Fruit fly (Drosophila melanogaster) whole organism, embryonic: Measurements from ENCODE around the gene CG7069.

Source experiments
- Atf6 ChIP-seq: fragments of 200-800 bp; sonication (Bioruptor generic); IDR thresholded peaks from 2 replicates; pipeline ENCODE4 v1.3.6; 2022; ENCODE audit warnings: missing biosample characterization, missing genetic modification characterization
- BEAF-32 ChIP-seq: fragments of 200-800 bp; sonication (Bioruptor generic); optimal IDR thresholded peaks from 3 replicates; lab custom pipeline; 2017; ENCODE audit warnings: missing biosample characterization, missing genetic modification characterization, mild to moderate bottlenecking, moderate library complexity, missing genetic modification reagents
- Blimp-1 ChIP-seq: fragments of 200-800 bp; sonication (Bioruptor generic); optimal IDR thresholded peaks from 3 replicates; lab custom pipeline; 2018; ENCODE audit warnings: missing biosample characterization, missing genetic modification characterization, mild to moderate bottlenecking, moderate library complexity, missing genetic modification reagents
- CG11504 ChIP-seq: fragments of 200-800 bp; sonication (Bioruptor generic); optimal IDR thresholded peaks from 3 replicates; lab custom pipeline; 2019; ENCODE audit warnings: missing biosample characterization, mild to moderate bottlenecking, missing genetic modification characterization, moderate library complexity
- CG11560 ChIP-seq: fragments of 200-800 bp; sonication (Bioruptor generic); IDR thresholded peaks from 3 replicates; pipeline ENCODE4 v1.3.6; 2022; ENCODE audit warnings: missing biosample characterization, missing genetic modification characterization
- CG12391 ChIP-seq: fragments of 200-800 bp; sonication (Bioruptor generic); optimal IDR thresholded peaks from 3 replicates; lab custom pipeline; 2018; ENCODE audit warnings: missing biosample characterization, mild to moderate bottlenecking, missing genetic modification characterization, moderate library complexity
- CG12942 ChIP-seq: fragments of 200-800 bp; sonication (Bioruptor generic); optimal IDR thresholded peaks from 3 replicates; lab custom pipeline; 2016; ENCODE audit warnings: missing biosample characterization, missing genetic modification characterization
- CG13424 ChIP-seq: fragments of 200-800 bp; sonication (Bioruptor generic); optimal IDR thresholded peaks from 2 replicates; lab custom pipeline; 2019; ENCODE audit warnings: missing biosample characterization, mild to moderate bottlenecking, missing genetic modification characterization, moderate library complexity
- CG17328 ChIP-seq: fragments of 200-800 bp; sonication (Bioruptor generic); IDR thresholded peaks from 2 replicates; pipeline ENCODE4 v1.3.6; 2022; ENCODE audit warnings: missing biosample characterization, missing genetic modification characterization
- CG17361 ChIP-seq: fragments of 200-800 bp; sonication (Bioruptor generic); IDR thresholded peaks from 3 replicates; pipeline ENCODE4 v1.3.6; 2022; ENCODE audit warnings: missing biosample characterization, missing genetic modification characterization
- CG34422 ChIP-seq: fragments of 200-800 bp; sonication (Bioruptor generic); IDR thresholded peaks from 3 replicates; pipeline ENCODE4 v1.3.6; 2022; ENCODE audit warnings: missing biosample characterization, missing genetic modification characterization
- CG3847 ChIP-seq: fragments of 200-800 bp; sonication (Bioruptor generic); IDR thresholded peaks from 2 replicates; pipeline ENCODE4 v1.3.6; 2022; ENCODE audit warnings: missing biosample characterization, missing genetic modification characterization
- CG3995 ChIP-seq: fragments of 200-800 bp; sonication (Bioruptor generic); optimal IDR thresholded peaks from 3 replicates; lab custom pipeline; 2016; ENCODE audit warnings: missing biosample characterization, missing genetic modification characterization
- CG4617 ChIP-seq: fragments of 200-800 bp; sonication (Bioruptor generic); optimal IDR thresholded peaks from 3 replicates; lab custom pipeline; 2016; ENCODE audit warnings: missing biosample characterization, missing genetic modification characterization, borderline replicate concordance
- CG5953 ChIP-seq: fragments of 200-800 bp; sonication (Bioruptor generic); IDR thresholded peaks from 2 replicates; pipeline ENCODE4 v1.3.6; 2022; ENCODE audit warnings: missing biosample characterization, missing genetic modification characterization
- CG7839 ChIP-seq: fragments of 200-800 bp; sonication (Bioruptor generic); optimal IDR thresholded peaks from 3 replicates; lab custom pipeline; 2018; ENCODE audit warnings: missing biosample characterization, mild to moderate bottlenecking, missing genetic modification characterization, moderate library complexity
- CG9727 ChIP-seq: fragments of 200-800 bp; sonication (Bioruptor generic); optimal IDR thresholded peaks from 3 replicates; lab custom pipeline; 2017; ENCODE audit warnings: missing biosample characterization, mild to moderate bottlenecking, missing genetic modification characterization
- CG9932 ChIP-seq: fragments of 200-800 bp; sonication (Bioruptor generic); IDR thresholded peaks from 2 replicates; pipeline ENCODE4 v1.3.6; 2022; ENCODE audit warnings: missing biosample characterization, missing genetic modification characterization
- Camta ChIP-seq: fragments of 200-800 bp; sonication (Bioruptor generic); optimal IDR thresholded peaks from 2 replicates; lab custom pipeline; 2016; ENCODE audit warnings: missing biosample characterization, missing genetic modification characterization
- D19B ChIP-seq: fragments of 200-800 bp; sonication (Bioruptor generic); optimal IDR thresholded peaks from 2 replicates; lab custom pipeline; 2017; ENCODE audit warnings: missing biosample characterization, mild to moderate bottlenecking, missing genetic modification characterization
- Fer3 ChIP-seq: fragments of 200-800 bp; sonication (Bioruptor generic); optimal IDR thresholded peaks from 2 replicates; lab custom pipeline; 2018; ENCODE audit warnings: missing biosample characterization, mild to moderate bottlenecking, missing genetic modification characterization, moderate library complexity
- Gsc ChIP-seq: fragments of 200-800 bp; sonication (Bioruptor generic); IDR thresholded peaks from 2 replicates; pipeline ENCODE4 v1.3.6; 2022; ENCODE audit warnings: missing biosample characterization, missing genetic modification characterization
- HHEX ChIP-seq: fragments of 200-800 bp; sonication (Bioruptor generic); optimal IDR thresholded peaks from 3 replicates; lab custom pipeline; 2017; ENCODE audit warnings: missing biosample characterization, mild to moderate bottlenecking, missing genetic modification characterization, missing genetic modification reagents
- MBD-R2 ChIP-seq: fragments of 200-800 bp; sonication (Bioruptor generic); IDR thresholded peaks from 2 replicates; pipeline ENCODE4 v1.3.6; 2022; ENCODE audit warnings: missing biosample characterization, missing genetic modification characterization
- MESR4 ChIP-seq: fragments of 200-800 bp; sonication (Bioruptor generic); optimal IDR thresholded peaks from 2 replicates; lab custom pipeline; 2018; ENCODE audit warnings: missing biosample characterization, mild to moderate bottlenecking, missing genetic modification characterization, moderate library complexity
- Oli ChIP-seq: fragments of 200-800 bp; sonication (Bioruptor generic); optimal IDR thresholded peaks from 2 replicates; lab custom pipeline; 2018; ENCODE audit warnings: missing biosample characterization, mild to moderate bottlenecking, missing genetic modification characterization, moderate library complexity
- Ravus ChIP-seq: fragments of 200-800 bp; sonication (Bioruptor generic); IDR thresholded peaks from 2 replicates; pipeline ENCODE4 v1.3.6; 2022; ENCODE audit warnings: missing biosample characterization, missing genetic modification characterization
- Scr ChIP-seq: fragments of 200-800 bp; sonication (Bioruptor generic); IDR thresholded peaks from 2 replicates; pipeline ENCODE4 v1.3.6; 2022; ENCODE audit warnings: missing biosample characterization, missing genetic modification characterization; ENCODE audit not compliant: partially characterized antibody
- Sin3A ChIP-seq: fragments of >200 bp; optimal IDR thresholded peaks from 2 replicates; lab custom pipeline; 2018
- Sox100B ChIP-seq: fragments of 200-800 bp; sonication (Bioruptor generic); optimal IDR thresholded peaks from 3 replicates; lab custom pipeline; 2018; ENCODE audit warnings: missing biosample characterization, mild to moderate bottlenecking, missing genetic modification characterization
- Ssrp ChIP-seq: fragments of 200-800 bp; sonication (Bioruptor generic); optimal IDR thresholded peaks from 2 replicates; lab custom pipeline; 2018; ENCODE audit warnings: missing biosample characterization, mild to moderate bottlenecking, missing genetic modification characterization, moderate library complexity
- Stat92E ChIP-seq, 3 experiments: fragments of >200 bp in 2 of 3; fragments of 200-800 bp in 1 of 3; sonication (Bioruptor generic) in 1 of 3; optimal IDR thresholded peaks; 2 replicates each; lab custom pipeline; 2017 to 2019; ENCODE audit warnings: missing biosample characterization in 3 of 3, missing genetic modification characterization in 3 of 3, mild to moderate bottlenecking in 1 of 3, moderate library complexity in 1 of 3
- TFAM ChIP-seq: fragments of 200-800 bp; sonication (Bioruptor generic); optimal IDR thresholded peaks from 2 replicates; lab custom pipeline; 2017; ENCODE audit warnings: missing biosample characterization, missing genetic modification characterization, inconsistent platforms
- Taf1 ChIP-seq: fragments of 200-800 bp; sonication (Bioruptor generic); IDR thresholded peaks from 2 replicates; pipeline ENCODE4 v1.3.6; 2022; ENCODE audit warnings: missing biosample characterization, missing genetic modification characterization
- Xrp1 ChIP-seq: fragments of 200-800 bp; sonication (Bioruptor generic); IDR thresholded peaks from 2 replicates; pipeline ENCODE4 v1.3.6; 2022; ENCODE audit warnings: missing biosample characterization, missing genetic modification characterization
- YL-1 ChIP-seq: fragments of 200-800 bp; sonication (Bioruptor generic); optimal IDR thresholded peaks from 3 replicates; lab custom pipeline; 2017; ENCODE audit warnings: missing biosample characterization, mild to moderate bottlenecking, missing genetic modification characterization
- abd-A ChIP-seq: fragments of 200-800 bp; sonication (Bioruptor generic); optimal IDR thresholded peaks from 3 replicates; lab custom pipeline; 2019; ENCODE audit warnings: missing biosample characterization, mild to moderate bottlenecking, missing genetic modification characterization, moderate library complexity
- ci ChIP-seq: fragments of 200-800 bp; sonication (Bioruptor generic); IDR thresholded peaks from 3 replicates; pipeline ENCODE4 v1.3.6; 2022; ENCODE audit warnings: missing biosample characterization, missing genetic modification characterization
- fd96Cb ChIP-seq: fragments of 200-800 bp; sonication (Bioruptor generic); optimal IDR thresholded peaks from 2 replicates; lab custom pipeline; 2018; ENCODE audit warnings: missing biosample characterization, mild to moderate bottlenecking, missing genetic modification characterization, moderate library complexity
- gem ChIP-seq: fragments of 200-800 bp; sonication (Bioruptor generic); optimal IDR thresholded peaks from 2 replicates; lab custom pipeline; 2019; ENCODE audit warnings: missing biosample characterization, mild to moderate bottlenecking, missing genetic modification characterization, moderate library complexity
- h ChIP-seq: fragments of >200 bp; optimal IDR thresholded peaks from 2 replicates; lab custom pipeline; 2017
- ind ChIP-seq: fragments of 200-800 bp; sonication (Bioruptor generic); optimal IDR thresholded peaks from 3 replicates; lab custom pipeline; 2016; ENCODE audit warnings: missing biosample characterization, missing genetic modification characterization
- knrl ChIP-seq: fragments of 200-800 bp; sonication (Bioruptor generic); IDR thresholded peaks from 3 replicates; pipeline ENCODE4 v1.3.6; 2022; ENCODE audit warnings: missing biosample characterization, missing genetic modification characterization; ENCODE audit not compliant: partially characterized antibody
- mirr ChIP-seq: fragments of 200-800 bp; sonication (Bioruptor generic); optimal IDR thresholded peaks from 3 replicates; lab custom pipeline; 2018; ENCODE audit warnings: missing biosample characterization, mild to moderate bottlenecking, missing genetic modification characterization
- nom ChIP-seq: fragments of 200-800 bp; sonication (Bioruptor generic); optimal IDR thresholded peaks from 2 replicates; lab custom pipeline; 2017; ENCODE audit warnings: missing biosample characterization, missing genetic modification characterization, mild to moderate bottlenecking, moderate library complexity, missing genetic modification reagents
- tin ChIP-seq: fragments of 200-800 bp; sonication (Bioruptor generic); optimal IDR thresholded peaks from 3 replicates; lab custom pipeline; 2016; ENCODE audit warnings: missing biosample characterization, missing genetic modification characterization
- twi ChIP-seq: fragments of 200-800 bp; optimal IDR thresholded peaks from 2 replicates; lab custom pipeline; 2019; ENCODE audit warnings: missing biosample characterization, mild to moderate bottlenecking, missing genetic modification characterization, moderate library complexity

Gene CG7069

dm6 chr3R:22367126-22368076, 5.2 kb upstream of the CG7069 start, which contains the start of the genes Polr3F and PyK (continued):
- TF ChIP-seq CG3995 (GFP tag; lab: Kevin White, UChicago) (peak; percentile 93), D19B (GFP tag; lab: Kevin White, UChicago) (peak; percentile 6), Camta (GFP tag; lab: Kevin White, UChicago) (peak; percentile 46), Taf1 (GFP tag; lab: Robert Waterston, UW) (no peak), TFAM (no peak), CG5953 (GFP tag; lab: Robert Waterston, UW) (no peak), CG9932 (GFP tag; lab: Robert Waterston, UW) (peak; percentile 47; the same call in 1 of the 2 replicates), CG7839 (tag; lab: Kevin White, UChicago) (peak; percentile 28), BEAF-32 (GFP tag; lab: Kevin White, UChicago) (peak; percentile 50), Ravus (GFP tag; lab: Robert Waterston, UW) (no peak), Ssrp (tag; lab: Kevin White, UChicago) (no peak), Xrp1 (peak; percentile 20; the same call in 1 of the 2 replicates), CG11560 (tag; lab: Robert Waterston, UW) (no peak), Oli (tag; lab: Kevin White, UChicago) (no peak), ind (peak; percentile 14), h (no peak), mirr (GFP tag; lab: Kevin White, UChicago) (no peak), nom (no peak), CG34422 (0 out of 3 replicates have a peak, but pooled peaks have one; percentile 1), ci (GFP tag; lab: Robert Waterston, UW) (peak; percentile 33; the same call in 1 of the 3 replicates), fd96Cb (tag; lab: Kevin White, UChicago) (no peak), CG17361 (GFP tag; lab: Robert Waterston, UW) (peak; percentile 55; the same call in 2 of the 3 replicates), CG4617 (GFP tag; lab: Kevin White, UChicago) (peak; percentile 30), CG17328 (GFP tag; lab: Robert Waterston, UW) (peak; percentile 31; the same call in 1 of the 2 replicates), CG12391 (tag; lab: Kevin White, UChicago) (peak; percentile 73), CG3847 (GFP tag; lab: Robert Waterston, UW) (no peak), Fer3 (tag; lab: Kevin White, UChicago) (peak; percentile 40), MESR4 (GFP tag; lab: Kevin White, UChicago) (peak; percentile 27), CG13424 (peak; percentile 46), Sox100B (GFP tag; lab: Kevin White, UChicago) (peak; percentile 11), YL-1 (GFP tag; lab: Kevin White, UChicago) (peak; percentile 51), MBD-R2 (peak; percentile 71; the same call in 1 of the 2 replicates), Sin3A (peak; percentile 18), Scr (GFP tag; lab: Robert Waterston, UW) (peak; percentile 7; the same call in 1 of the 2 replicates), Stat92E (GFP tag; optimal IDR thresholded peaks at IDR 0.05; lab: Kevin White, UChicago) (peak in 1 of 3 experiments; percentile 51), twi (tag; lab: Kevin White, UChicago) (peak; percentile 9), HHEX (GFP tag; lab: Kevin White, UChicago) (peak; percentile 14), knrl (0 out of 3 replicates have a peak, but pooled peaks have one; percentile 26), gem (tag; lab: Kevin White, UChicago) (peak; percentile 59), tin (peak; percentile 24), Gsc (GFP tag; lab: Robert Waterston, UW) (no peak), abd-A (tag; lab: Kevin White, UChicago) (peak; percentile 29), CG12942 (GFP tag; lab: Kevin White, UChicago) (no peak), Blimp-1 (GFP tag; lab: Kevin White, UChicago) (peak; percentile 52), Atf6 (GFP tag; lab: Robert Waterston, UW) (peak; percentile 48; the same call in 1 of the 2 replicates), CG9727 (GFP tag; lab: Kevin White, UChicago) (peak; percentile 41), CG11504 (tag; lab: Kevin White, UChicago) (peak; percentile 49)
